Fruit fly (Drosophila melanogaster): ENCODE results near the gene Hsp22.

The Hsp22 gene

dm6 chr3L:9410754-9411423 lies 38.2 kb downstream of the Hsp22 start, which contains the start of the genes CG4022 and Cpsf5 (continued):
- TF ChIP-seq Hr38 (GFP tag; optimal IDR thresholded peaks at IDR 0.05): no peak
- TF ChIP-seq fd85E (GFP tag; optimal IDR thresholded peaks at IDR 0.05): no peak
- no peak for TF ChIP-seq CG6276 (GFP tag; optimal IDR thresholded peaks at IDR 0.05)
- peak; percentile 71 for TF ChIP-seq CG34406 (GFP tag; optimal IDR thresholded peaks at IDR 0.05)
- peak; percentile 29 for TF ChIP-seq CG8632 (GFP tag; optimal IDR thresholded peaks at IDR 0.05)
- peak; percentile 82 for TF ChIP-seq CG32006 (GFP tag; optimal IDR thresholded peaks at IDR 0.05)
- TF ChIP-seq acj6 (GFP tag; optimal IDR thresholded peaks at IDR 0.05): peak; percentile 77
- peak; percentile 83; the same call in 2 of the 3 replicates for TF ChIP-seq eg (GFP tag; IDR thresholded peaks at IDR 0.05)
- no peak for TF ChIP-seq CG8319 (GFP tag; optimal IDR thresholded peaks at IDR 0.05)
- TF ChIP-seq Blimp-1 (GFP tag; optimal IDR thresholded peaks at IDR 0.05): no peak
- peak; percentile 74 for TF ChIP-seq Met (GFP tag; optimal IDR thresholded peaks at IDR 0.05)
- no peak for TF ChIP-seq CG16779 (tag; optimal IDR thresholded peaks at IDR 0.05)
- peak; percentile 67 for TF ChIP-seq CG31627 (GFP tag; optimal IDR thresholded peaks at IDR 0.05)
- TF ChIP-seq CG15336 (GFP tag; IDR thresholded peaks at IDR 0.05): peak; percentile 79
- peak; percentile 46 for TF ChIP-seq Sox15 (GFP tag; optimal IDR thresholded peaks at IDR 0.05)
- no peak for TF ChIP-seq dac (GFP tag; optimal IDR thresholded peaks at IDR 0.05)
- TF ChIP-seq Eip93F (GFP tag; optimal IDR thresholded peaks at IDR 0.05): peak; percentile 69
- TF ChIP-seq dsx (GFP tag; optimal IDR thresholded peaks at IDR 0.05; ENCODE audit: poor library complexity, severe bottlenecking): peak; percentile 41
- peak; percentile 76 for TF ChIP-seq lz (GFP tag; optimal IDR thresholded peaks at IDR 0.05)
- peak; percentile 4 for TF ChIP-seq CG11902 (GFP tag; optimal IDR thresholded peaks at IDR 0.05)
- peak; percentile 49 for TF ChIP-seq Lpt (GFP tag; optimal IDR thresholded peaks at IDR 0.05)

- no peak for TF ChIP-seq CG10669 (GFP tag; optimal IDR thresholded peaks at IDR 0.05)
- no peak for TF ChIP-seq CG11902 (GFP tag; optimal IDR thresholded peaks at IDR 0.05)
- no peak for TF ChIP-seq CG16779 (tag; optimal IDR thresholded peaks at IDR 0.05)
- no peak for TF ChIP-seq CG8319 (GFP tag; optimal IDR thresholded peaks at IDR 0.05)
- TF ChIP-seq CG34406 (GFP tag; optimal IDR thresholded peaks at IDR 0.05): no peak
- TF ChIP-seq eg (GFP tag; IDR thresholded peaks at IDR 0.05): no peak
- no peak for TF ChIP-seq Eip75B (GFP tag; optimal IDR thresholded peaks at IDR 0.05)
- TF ChIP-seq CG6163 (GFP tag; IDR thresholded peaks at IDR 0.05): no peak
- no peak for TF ChIP-seq CG1621 (tag; optimal IDR thresholded peaks at IDR 0.05)
Observed at dm6 chr3L:9417288-9417687, 44.6 kb downstream of the Hsp22 start, which contains the start of gene CG3982. CG3982 (minus strand) TSS chr3L:9417388.

- TF ChIP-seq achi (GFP tag; optimal IDR thresholded peaks at IDR 0.05): peak; percentile 39
- peak; percentile 63 for TF ChIP-seq pdm3 (GFP tag; optimal IDR thresholded peaks at IDR 0.05)
- TF ChIP-seq CG8119 (GFP tag; IDR thresholded peaks at IDR 0.05): peak; percentile 81
- TF ChIP-seq CG9139 (GFP tag; optimal IDR thresholded peaks at IDR 0.05): no peak
- TF ChIP-seq Hr39 (GFP tag; optimal IDR thresholded peaks at IDR 0.05): peak; percentile 64
- TF ChIP-seq Hr4 (GFP tag; optimal IDR thresholded peaks at IDR 0.05): peak; percentile 50
- TF ChIP-seq Met (GFP tag; optimal IDR thresholded peaks at IDR 0.05): peak; percentile 72
- peak; percentile 64 for TF ChIP-seq CG10669 (GFP tag; optimal IDR thresholded peaks at IDR 0.05)
- TF ChIP-seq fkh (GFP tag; optimal IDR thresholded peaks at IDR 0.05): no peak
- peak; percentile 44 for TF ChIP-seq net (GFP tag; optimal IDR thresholded peaks at IDR 0.05)
- no peak for TF ChIP-seq lz (GFP tag; optimal IDR thresholded peaks at IDR 0.05)
- TF ChIP-seq CG6163 (GFP tag; IDR thresholded peaks at IDR 0.05): peak; percentile 85
- TF ChIP-seq Hr38 (GFP tag; optimal IDR thresholded peaks at IDR 0.05): no peak
- peak; percentile 43 for TF ChIP-seq Ets96B (tag; optimal IDR thresholded peaks at IDR 0.05)
- TF ChIP-seq CG6854 (GFP tag; optimal IDR thresholded peaks at IDR 0.05): no peak
- TF ChIP-seq CG8632 (GFP tag; optimal IDR thresholded peaks at IDR 0.05): peak; percentile 35
- peak; percentile 45 for TF ChIP-seq CG4318 (GFP tag; optimal IDR thresholded peaks at IDR 0.05)
- peak; percentile 59 for TF ChIP-seq CG7368 (GFP tag; optimal IDR thresholded peaks at IDR 0.05)
- TF ChIP-seq Ets21C (GFP tag; optimal IDR thresholded peaks at IDR 0.05): no peak
- TF ChIP-seq fd59A (GFP tag; optimal IDR thresholded peaks at IDR 0.05): peak; percentile 22
- peak; percentile 65 for TF ChIP-seq CG11294 (GFP tag; IDR thresholded peaks at IDR 0.05)
- no peak for TF ChIP-seq CG10631 (GFP tag; optimal IDR thresholded peaks at IDR 0.05)
- no peak for TF ChIP-seq ss (GFP tag; optimal IDR thresholded peaks at IDR 0.05)
- TF ChIP-seq dac (GFP tag; optimal IDR thresholded peaks at IDR 0.05): no peak
- peak; percentile 70 for TF ChIP-seq CG31627 (GFP tag; optimal IDR thresholded peaks at IDR 0.05)
- peak; percentile 47 for TF ChIP-seq Sox14 (GFP tag; optimal IDR thresholded peaks at IDR 0.05)
- peak; percentile 60 for TF ChIP-seq acj6 (GFP tag; optimal IDR thresholded peaks at IDR 0.05)
- TF ChIP-seq topi (GFP tag; optimal IDR thresholded peaks at IDR 0.05): peak; percentile 72
- peak; percentile 19 for TF ChIP-seq CG11762 (GFP tag; optimal IDR thresholded peaks at IDR 0.05; ENCODE audit: insufficient read depth)
- peak; percentile 61 for TF ChIP-seq Lpt (GFP tag; optimal IDR thresholded peaks at IDR 0.05)
- peak; percentile 37 for TF ChIP-seq Smox (GFP tag; optimal IDR thresholded peaks at IDR 0.05)
Observed at dm6 chr3L:9419328-9419727, 46.6 kb downstream of the Hsp22 start.
